Fruit fly (Drosophila melanogaster) whole organism, prepupa: ENCODE data around the gene PGRP-LF.

ENCODE experiments used
- Blimp-1 ChIP-seq: fragments of 200-800 bp; sonication (Bioruptor generic); optimal IDR thresholded peaks from 3 replicates; lab custom pipeline; 2017; ENCODE audit warnings: missing biosample characterization, missing genetic modification characterization, mild to moderate bottlenecking, moderate library complexity, missing genetic modification reagents
- CG10669 ChIP-seq: fragments of 200-800 bp; sonication (Bioruptor generic); optimal IDR thresholded peaks from 3 replicates; lab custom pipeline; 2018; ENCODE audit warnings: missing biosample characterization, mild to moderate bottlenecking, missing genetic modification characterization, moderate library complexity
- CG11294 ChIP-seq: fragments of 200-800 bp; sonication (Bioruptor generic); IDR thresholded peaks from 2 replicates; pipeline ENCODE4 v1.3.6; 2022; ENCODE audit warnings: missing biosample characterization, missing genetic modification characterization
- CG11762 ChIP-seq: fragments of 200-800 bp; sonication (Bioruptor generic); optimal IDR thresholded peaks from 3 replicates; lab custom pipeline; 2016; ENCODE audit warnings: missing biosample characterization, missing genetic modification characterization; ENCODE audit not compliant: insufficient read depth
- CG11902 ChIP-seq: fragments of 200-800 bp; sonication (Bioruptor generic); optimal IDR thresholded peaks from 3 replicates; lab custom pipeline; 2016; ENCODE audit warnings: missing biosample characterization, missing genetic modification characterization
- CG15336 ChIP-seq: fragments of 200-800 bp; sonication (Bioruptor generic); IDR thresholded peaks from 2 replicates; pipeline ENCODE4 v1.3.6; 2022; ENCODE audit warnings: missing biosample characterization, missing genetic modification characterization
- CG16779 ChIP-seq: fragments of 200-800 bp; sonication (Bioruptor generic); optimal IDR thresholded peaks from 3 replicates; lab custom pipeline; 2017; ENCODE audit warnings: missing biosample characterization, mild to moderate bottlenecking, missing genetic modification characterization
- CG3032 ChIP-seq: fragments of 200-800 bp; optimal IDR thresholded peaks from 2 replicates; lab custom pipeline; 2019; ENCODE audit warnings: missing biosample characterization, mild to moderate bottlenecking, missing genetic modification characterization, moderate library complexity
- CG31627 ChIP-seq: fragments of 200-800 bp; sonication (Bioruptor generic); optimal IDR thresholded peaks from 3 replicates; lab custom pipeline; 2016; ENCODE audit warnings: missing biosample characterization, missing genetic modification characterization
- CG32006 ChIP-seq: fragments of 200-800 bp; sonication (Bioruptor generic); optimal IDR thresholded peaks from 3 replicates; lab custom pipeline; 2017; ENCODE audit warnings: missing biosample characterization, mild to moderate bottlenecking, missing genetic modification characterization
- CG34406 ChIP-seq: fragments of 200-800 bp; sonication (Bioruptor generic); optimal IDR thresholded peaks from 3 replicates; lab custom pipeline; 2016; ENCODE audit warnings: missing biosample characterization, missing genetic modification characterization
- CG3919 ChIP-seq: fragments of 200-800 bp; sonication (Bioruptor generic); optimal IDR thresholded peaks from 3 replicates; lab custom pipeline; 2016; ENCODE audit warnings: missing biosample characterization, missing genetic modification characterization
- CG4318 ChIP-seq: fragments of 200-800 bp; sonication (Bioruptor generic); optimal IDR thresholded peaks from 3 replicates; lab custom pipeline; 2017; ENCODE audit warnings: missing biosample characterization, mild to moderate bottlenecking, missing genetic modification characterization
- CG6163 ChIP-seq: fragments of 200-800 bp; sonication (Bioruptor generic); IDR thresholded peaks from 3 replicates; pipeline ENCODE4 v1.3.6; 2022; ENCODE audit warnings: missing biosample characterization, missing genetic modification characterization
- CG6792 ChIP-seq: fragments of 200-800 bp; sonication (Bioruptor generic); optimal IDR thresholded peaks from 3 replicates; lab custom pipeline; 2016; ENCODE audit warnings: missing biosample characterization, missing genetic modification characterization
- CG6808 ChIP-seq: fragments of 200-800 bp; sonication (Bioruptor generic); optimal IDR thresholded peaks from 3 replicates; lab custom pipeline; 2017; ENCODE audit warnings: missing biosample characterization, missing genetic modification characterization, mild to moderate bottlenecking, moderate library complexity, missing genetic modification reagents
- CG6854 ChIP-seq: fragments of 200-800 bp; sonication (Bioruptor generic); optimal IDR thresholded peaks from 2 replicates; lab custom pipeline; 2017; ENCODE audit warnings: missing biosample characterization, mild to moderate bottlenecking, missing genetic modification characterization
- CG7368 ChIP-seq: fragments of 200-800 bp; sonication (Bioruptor generic); optimal IDR thresholded peaks from 3 replicates; lab custom pipeline; 2016; ENCODE audit warnings: missing biosample characterization, missing genetic modification characterization
- CG8119 ChIP-seq: fragments of 200-800 bp; sonication (Bioruptor generic); IDR thresholded peaks from 3 replicates; pipeline ENCODE4 v1.3.6; 2022; ENCODE audit warnings: missing biosample characterization, missing genetic modification characterization
- CG8319 ChIP-seq: fragments of 200-800 bp; sonication (Bioruptor generic); optimal IDR thresholded peaks from 3 replicates; lab custom pipeline; 2016; ENCODE audit warnings: missing biosample characterization, missing genetic modification characterization
- CG8632 ChIP-seq: fragments of 200-800 bp; sonication (Bioruptor generic); optimal IDR thresholded peaks from 3 replicates; lab custom pipeline; 2016; ENCODE audit warnings: missing biosample characterization, missing genetic modification characterization
- Eip75B ChIP-seq: fragments of 200-800 bp; sonication (Bioruptor generic); optimal IDR thresholded peaks from 3 replicates; lab custom pipeline; 2016; ENCODE audit warnings: missing biosample characterization, missing genetic modification characterization
- Eip78C ChIP-seq: fragments of 200-800 bp; sonication (Bioruptor generic); peaks from one replicate; lab custom pipeline; 2016; ENCODE audit warnings: missing biosample characterization, missing genetic modification characterization
- Ets96B ChIP-seq: fragments of 200-800 bp; optimal IDR thresholded peaks from 2 replicates; lab custom pipeline; 2019; ENCODE audit warnings: missing biosample characterization, mild to moderate bottlenecking, missing genetic modification characterization, moderate library complexity
- Hr38 ChIP-seq: sonication (Bioruptor generic); optimal IDR thresholded peaks from 2 replicates; lab custom pipeline; 2016; ENCODE audit warnings: missing biosample characterization, missing genetic modification characterization
- Hr39 ChIP-seq: fragments of 200-800 bp; sonication (Bioruptor generic); optimal IDR thresholded peaks from 2 replicates; lab custom pipeline; 2016; ENCODE audit warnings: missing biosample characterization, missing genetic modification characterization
- Hr4 ChIP-seq: fragments of 200-800 bp; sonication (Bioruptor generic); optimal IDR thresholded peaks from 3 replicates; lab custom pipeline; 2016; ENCODE audit warnings: missing biosample characterization, missing genetic modification characterization
- Lpt ChIP-seq: fragments of 200-800 bp; sonication (Bioruptor generic); optimal IDR thresholded peaks from 3 replicates; lab custom pipeline; 2016; ENCODE audit warnings: missing biosample characterization, missing genetic modification characterization
- OdsH ChIP-seq: fragments of 200-800 bp; sonication (Bioruptor generic); optimal IDR thresholded peaks from 3 replicates; lab custom pipeline; 2016; ENCODE audit warnings: missing biosample characterization, missing genetic modification characterization
- Smox ChIP-seq: fragments of 200-800 bp; sonication (Bioruptor generic); optimal IDR thresholded peaks from 3 replicates; lab custom pipeline; 2016; ENCODE audit warnings: missing biosample characterization, missing genetic modification characterization
- Sox102F ChIP-seq: fragments of 200-800 bp; sonication (Bioruptor generic); optimal IDR thresholded peaks from 2 replicates; lab custom pipeline; 2016; ENCODE audit warnings: missing biosample characterization, mild to moderate bottlenecking, missing genetic modification characterization
- Sox14 ChIP-seq: fragments of 200-800 bp; sonication (Bioruptor generic); optimal IDR thresholded peaks from 3 replicates; lab custom pipeline; 2016; ENCODE audit warnings: missing biosample characterization, missing genetic modification characterization
- Sox15 ChIP-seq: fragments of 200-800 bp; sonication (Bioruptor generic); optimal IDR thresholded peaks from 3 replicates; lab custom pipeline; 2016; ENCODE audit warnings: missing biosample characterization, missing genetic modification characterization
- achi ChIP-seq: fragments of 200-800 bp; sonication (Bioruptor generic); optimal IDR thresholded peaks from 3 replicates; lab custom pipeline; 2016; ENCODE audit warnings: missing biosample characterization, missing genetic modification characterization
- cyc ChIP-seq: fragments of 200-800 bp; sonication (Bioruptor generic); optimal IDR thresholded peaks from 3 replicates; lab custom pipeline; 2016; ENCODE audit warnings: missing biosample characterization, missing genetic modification characterization
- dsx ChIP-seq: fragments of 200-800 bp; optimal IDR thresholded peaks from 3 replicates; lab custom pipeline; 2019; ENCODE audit warnings: missing biosample characterization, mild to moderate bottlenecking, missing genetic modification characterization, moderate library complexity; ENCODE audit not compliant: poor library complexity, severe bottlenecking
- fd59A ChIP-seq: fragments of 200-800 bp; sonication (Bioruptor generic); optimal IDR thresholded peaks from 2 replicates; lab custom pipeline; 2017; ENCODE audit warnings: missing biosample characterization, mild to moderate bottlenecking, missing genetic modification characterization, missing genetic modification reagents
- fd85E ChIP-seq: fragments of 200-800 bp; sonication (Bioruptor generic); optimal IDR thresholded peaks from 3 replicates; lab custom pipeline; 2016; ENCODE audit warnings: missing biosample characterization, missing genetic modification characterization
- lz ChIP-seq: fragments of 200-800 bp; sonication (Bioruptor generic); optimal IDR thresholded peaks from 3 replicates; lab custom pipeline; 2016; ENCODE audit warnings: missing biosample characterization, missing genetic modification characterization
- net ChIP-seq: fragments of 200-800 bp; sonication (Bioruptor generic); optimal IDR thresholded peaks from 3 replicates; lab custom pipeline; 2016; ENCODE audit warnings: missing biosample characterization, missing genetic modification characterization
- pdm3 ChIP-seq: fragments of 200-800 bp; sonication (Bioruptor generic); optimal IDR thresholded peaks from 3 replicates; lab custom pipeline; 2016; ENCODE audit warnings: missing biosample characterization, missing genetic modification characterization
- salr ChIP-seq, 2 experiments: fragments of 200-800 bp; sonication (Bioruptor generic); optimal IDR thresholded peaks; 3 replicates each; lab custom pipeline; 2016 to 2018; ENCODE audit warnings: missing biosample characterization in 2 of 2, missing genetic modification characterization in 2 of 2, mild to moderate bottlenecking in 1 of 2
- ss ChIP-seq, 2 experiments: fragments of 200-800 bp; sonication (Bioruptor generic); optimal IDR thresholded peaks; 2 replicates in 1 of 2; 3 replicates in 1 of 2; lab custom pipeline; 2017 to 2018; ENCODE audit warnings: mild to moderate bottlenecking in 2 of 2, missing biosample characterization in 2 of 2, missing genetic modification characterization in 2 of 2, moderate library complexity in 1 of 2
- svp ChIP-seq: fragments of 200-800 bp; sonication (Bioruptor generic); peaks from one replicate; lab custom pipeline; 2016; ENCODE audit warnings: missing biosample characterization, missing genetic modification characterization
- vri ChIP-seq: fragments of 200-800 bp; sonication (Bioruptor generic); optimal IDR thresholded peaks from 3 replicates; lab custom pipeline; 2016; ENCODE audit warnings: missing biosample characterization, mild to moderate bottlenecking, missing genetic modification characterization

The PGRP-LF gene

dm6 chr3L:9377198-9378035 lies 28.0 kb downstream of the PGRP-LF start, which contains the start of gene Hsp26 (continued):
- TF ChIP-seq Lpt (GFP tag; lab: Kevin White, UChicago): peak; percentile 91
- peak; percentile 51 for TF ChIP-seq Blimp-1 (GFP tag; lab: Kevin White, UChicago)
- peak; percentile 71 for TF ChIP-seq fd59A (GFP tag; lab: Kevin White, UChicago)
- peak; percentile 60 to 83 for TF ChIP-seq ss (GFP tag; optimal IDR thresholded peaks at IDR 0.05; lab: Kevin White, UChicago)
- peak; percentile 96 for TF ChIP-seq OdsH (GFP tag; lab: Kevin White, UChicago)
- TF ChIP-seq dsx (GFP tag; lab: Kevin White, UChicago): peak; percentile 82
- peak; percentile 94 for TF ChIP-seq lz (GFP tag; lab: Kevin White, UChicago)
- TF ChIP-seq Sox15: peak; percentile 79
- peak; percentile 94 for TF ChIP-seq CG3919 (GFP tag; lab: Kevin White, UChicago)

DNA sequence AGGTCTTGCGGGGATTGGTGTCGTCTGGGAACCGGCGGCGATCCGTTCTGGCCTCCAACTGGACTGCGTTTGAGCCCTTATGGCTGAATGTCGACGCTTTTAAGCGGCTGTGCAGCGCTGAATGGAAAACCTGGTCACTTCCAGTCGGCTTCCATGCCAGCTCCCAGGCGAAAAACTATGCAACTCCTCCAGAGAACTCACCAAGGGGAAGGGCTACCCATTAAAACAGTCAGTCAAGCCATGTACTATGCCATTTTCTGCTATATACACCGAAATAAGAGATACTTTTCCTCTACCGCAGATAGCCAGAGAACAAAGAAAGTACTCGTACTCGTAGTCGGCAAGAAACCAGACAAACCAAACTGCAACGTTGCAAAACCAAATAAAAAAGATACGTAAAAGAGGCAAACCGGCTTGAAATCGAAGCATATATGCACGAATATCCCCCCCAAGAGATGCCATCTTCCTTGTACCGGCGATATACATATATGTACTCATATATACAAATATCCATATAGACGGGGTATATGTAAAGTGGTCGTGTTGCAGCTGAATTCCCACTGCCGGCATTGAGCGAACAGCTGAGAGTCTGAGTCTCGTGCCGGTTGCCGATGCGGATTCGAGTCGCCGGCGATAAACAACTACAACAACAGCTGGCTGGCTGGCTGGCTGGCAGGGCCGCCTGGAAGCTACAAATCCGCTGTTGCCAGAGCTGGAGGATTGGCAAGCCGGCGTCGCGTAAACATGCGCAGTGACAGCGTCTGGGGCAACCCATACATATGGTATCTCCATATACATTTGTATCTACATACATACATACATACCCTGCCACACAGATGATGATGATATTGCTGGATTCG lies 30.3 kb downstream of the PGRP-LF start, which contains the start of gene Hsp67Ba:
Gene Hsp67Ba (minus strand): TSS at position 51 of the 860 bp plus-strand sequence.
- TF ChIP-seq OdsH (GFP tag; lab: Kevin White, UChicago): no peak
- TF ChIP-seq CG32006: no peak
- TF ChIP-seq CG7368 (GFP tag; lab: Kevin White, UChicago): no peak
- TF ChIP-seq Eip78C: peak; percentile 76
- no peak for TF ChIP-seq salr (GFP tag; optimal IDR thresholded peaks at IDR 0.05; lab: Kevin White, UChicago)
- TF ChIP-seq CG6854 (GFP tag; lab: Kevin White, UChicago): peak; percentile 21
- TF ChIP-seq net (GFP tag; lab: Kevin White, UChicago): no peak
- no peak; the same call in 2 of the 3 replicates for TF ChIP-seq CG6163 (GFP tag; lab: Robert Waterston, UW)
- TF ChIP-seq pdm3 (GFP tag; lab: Kevin White, UChicago): no peak
- TF ChIP-seq Smox: no peak
- TF ChIP-seq CG11902 (GFP tag; lab: Kevin White, UChicago): no peak
- TF ChIP-seq CG31627 (GFP tag; lab: Kevin White, UChicago): no peak
- TF ChIP-seq Sox14 (GFP tag; lab: Kevin White, UChicago): peak; percentile 67
- TF ChIP-seq CG11294: no peak
- no peak for TF ChIP-seq achi (GFP tag; lab: Kevin White, UChicago)
- TF ChIP-seq ss (GFP tag; optimal IDR thresholded peaks at IDR 0.05; lab: Kevin White, UChicago): peak; percentile 5 to 47
- TF ChIP-seq Blimp-1 (GFP tag; lab: Kevin White, UChicago): no peak
- TF ChIP-seq CG4318 (GFP tag; lab: Kevin White, UChicago): no peak
- TF ChIP-seq fd59A (GFP tag; lab: Kevin White, UChicago): no peak
- TF ChIP-seq CG10669 (GFP tag; lab: Kevin White, UChicago): no peak
- TF ChIP-seq Ets96B (tag; lab: Kevin White, UChicago): no peak
- no peak for TF ChIP-seq CG8319
- TF ChIP-seq svp (GFP tag; lab: Kevin White, UChicago): peak; percentile 34
- 0 out of 2 replicates have a peak, but pooled peaks have one; percentile 7 for TF ChIP-seq CG15336 (GFP tag; lab: Robert Waterston, UW)
- no peak for TF ChIP-seq Sox102F (GFP tag; lab: Kevin White, UChicago)
- no peak for TF ChIP-seq CG34406
- TF ChIP-seq cyc (GFP tag; lab: Kevin White, UChicago): no peak
- TF ChIP-seq CG3032 (tag; lab: Kevin White, UChicago): no peak
- no peak for TF ChIP-seq Hr39 (GFP tag; lab: Kevin White, UChicago)
- no peak for TF ChIP-seq Hr38
- TF ChIP-seq CG6792: no peak
- TF ChIP-seq dsx (GFP tag; lab: Kevin White, UChicago): no peak
- TF ChIP-seq CG11762: no peak
- TF ChIP-seq Eip75B: no peak
- TF ChIP-seq Hr4 (GFP tag; lab: Kevin White, UChicago): no peak
- no peak for TF ChIP-seq CG16779 (tag; lab: Kevin White, UChicago)
- TF ChIP-seq CG8632 (GFP tag; lab: Kevin White, UChicago): no peak
- no peak for TF ChIP-seq Lpt (GFP tag; lab: Kevin White, UChicago)
- TF ChIP-seq vri: no peak
- TF ChIP-seq fd85E (GFP tag; lab: Kevin White, UChicago): no peak
- TF ChIP-seq CG6808 (GFP tag; lab: Kevin White, UChicago): peak; percentile 51
- TF ChIP-seq CG8119 (GFP tag; lab: Robert Waterston, UW): 0 out of 3 replicates have a peak, but pooled peaks have one; percentile 18
